Worm (Caenorhabditis elegans) whole organism, young adult: ENCODE results near the gene ttr-30.

Experiments used
- gei-17 ChIP-seq: fragments of 200-800 bp; sonication (Bioruptor generic); optimal IDR thresholded peaks from 2 replicates; lab custom pipeline; 2018; ENCODE audit warnings: mild to moderate bottlenecking, missing genetic modification characterization, missing compliant biosample characterization
- ztf-18 ChIP-seq: sonication (generic microtip); optimal IDR thresholded peaks from 2 replicates; lab custom pipeline; 2016; ENCODE audit warnings: missing genotype, mild to moderate bottlenecking, missing genetic modification characterization, missing compliant biosample characterization
- ztf-28 ChIP-seq: fragments of 200-800 bp; sonication (Bioruptor generic); IDR thresholded peaks from 2 replicates; pipeline ENCODE4 v1.3.6; 2022; ENCODE audit warnings: missing genetic modification reagents, missing genetic modification characterization, missing compliant biosample characterization

DNA sequence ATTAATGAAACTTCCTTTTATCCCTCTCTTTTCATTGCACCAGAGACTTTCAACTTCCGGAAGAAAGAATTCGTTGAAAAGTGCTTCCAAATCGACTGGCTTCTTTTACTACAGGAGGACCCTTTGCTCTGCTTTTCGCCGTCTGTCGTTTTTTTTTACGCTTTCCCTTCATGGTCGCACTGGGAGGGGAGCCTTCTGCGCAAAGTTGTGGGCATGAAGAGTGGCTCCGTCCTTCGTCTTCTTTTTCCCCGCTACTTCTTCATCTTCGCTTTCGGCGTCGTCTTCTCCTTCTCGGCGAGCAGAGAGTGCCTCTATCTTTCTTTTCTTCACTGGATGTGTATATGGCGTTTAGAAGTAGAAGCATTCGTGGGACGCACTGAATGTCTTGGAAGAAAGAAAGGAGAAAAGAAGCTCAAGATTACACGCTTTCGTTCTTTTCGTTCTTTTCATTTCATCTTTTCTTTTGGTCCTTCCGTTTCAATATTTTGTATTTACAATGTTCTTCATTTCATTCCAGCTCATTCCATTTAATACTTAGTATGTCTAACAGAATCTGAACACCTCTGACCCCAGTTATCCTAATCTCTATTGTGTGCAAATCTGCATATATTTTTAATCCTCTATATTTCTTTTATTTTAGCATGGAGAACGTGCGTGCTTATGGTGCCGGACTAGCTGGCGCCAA, 3.6 kb upstream of the ttr-30 start, which contains the start of gene sng-1:
- TF ChIP-seq ztf-18 (tag; lab: Kevin White, UChicago) (no peak), ztf-28 (GFP tag; lab: Robert Waterston, UW) (no peak), gei-17 (GFP tag; lab: Kevin White, UChicago) (no peak)
